Worm (Caenorhabditis elegans): ENCODE data around the gene srw-51.

- TF ChIP-seq dao-5 (tag; optimal IDR thresholded peaks at IDR 0.05) (no peak), him-1 (tag; optimal IDR thresholded peaks at IDR 0.05) (no peak)
These were observed 44.9 kb upstream of the srw-51 start for ce11 chrV:17215602-17216001.
